Fruit fly (Drosophila melanogaster) whole organism, embryonic: ENCODE results near the gene CG1896.

ENCODE experiments used
- Adf1 ChIP-seq: fragments of 200-800 bp; sonication (Bioruptor generic); IDR thresholded peaks from 2 replicates; pipeline ENCODE4 v1.3.6; 2022; ENCODE audit warnings: missing biosample characterization, missing genetic modification characterization
- Antp ChIP-seq: fragments of 200-800 bp; sonication (Bioruptor generic); optimal IDR thresholded peaks from 3 replicates; lab custom pipeline; 2016; ENCODE audit warnings: missing biosample characterization, missing genetic modification characterization
- Asciz ChIP-seq: fragments of 200-800 bp; sonication (Bioruptor generic); optimal IDR thresholded peaks from 2 replicates; lab custom pipeline; 2017; ENCODE audit warnings: missing biosample characterization, mild to moderate bottlenecking, missing genetic modification characterization, missing genetic modification reagents
- B-H1 ChIP-seq: fragments of 200-800 bp; sonication (Bioruptor generic); IDR thresholded peaks from 3 replicates; pipeline ENCODE4 v1.3.6; 2022; ENCODE audit warnings: missing biosample characterization, missing genetic modification characterization
- B-H2 ChIP-seq: fragments of 200-800 bp; sonication (Bioruptor generic); optimal IDR thresholded peaks from 2 replicates; lab custom pipeline; 2018; ENCODE audit warnings: missing biosample characterization, mild to moderate bottlenecking, missing genetic modification characterization
- CG10274 ChIP-seq: fragments of 200-800 bp; sonication (Bioruptor generic); optimal IDR thresholded peaks from 3 replicates; lab custom pipeline; 2017; ENCODE audit warnings: missing biosample characterization, mild to moderate bottlenecking, missing genetic modification characterization
- CG11093 ChIP-seq: fragments of 200-800 bp; sonication (Bioruptor generic); IDR thresholded peaks from 3 replicates; pipeline ENCODE4 v1.3.6; 2022; ENCODE audit warnings: missing biosample characterization, missing genetic modification characterization
- CG12071 ChIP-seq: fragments of 200-800 bp; sonication (Bioruptor generic); optimal IDR thresholded peaks from 3 replicates; lab custom pipeline; 2018; ENCODE audit warnings: missing biosample characterization, mild to moderate bottlenecking, missing genetic modification characterization
- CG13624 ChIP-seq: fragments of 200-800 bp; sonication (Bioruptor generic); optimal IDR thresholded peaks from 2 replicates; lab custom pipeline; 2016; ENCODE audit warnings: missing biosample characterization, missing genetic modification characterization
- CG14710 ChIP-seq: fragments of 200-800 bp; sonication (Bioruptor generic); optimal IDR thresholded peaks from 3 replicates; lab custom pipeline; 2019; ENCODE audit warnings: missing biosample characterization, mild to moderate bottlenecking, missing genetic modification characterization, moderate library complexity
- CG1602 ChIP-seq: fragments of 200-800 bp; sonication (Bioruptor generic); optimal IDR thresholded peaks from 3 replicates; lab custom pipeline; 2016; ENCODE audit warnings: missing biosample characterization, missing genetic modification characterization
- CG17612 ChIP-seq: fragments of 200-800 bp; sonication (Bioruptor generic); IDR thresholded peaks from 2 replicates; pipeline ENCODE4 v1.3.6; 2022; ENCODE audit warnings: missing biosample characterization, missing genetic modification characterization
- CG18262 ChIP-seq: fragments of 200-800 bp; optimal IDR thresholded peaks from 3 replicates; lab custom pipeline; 2019; ENCODE audit warnings: missing biosample characterization, mild to moderate bottlenecking, missing genetic modification characterization, moderate library complexity
- CG18476 ChIP-seq: fragments of 200-800 bp; sonication (Bioruptor generic); optimal IDR thresholded peaks from 2 replicates; lab custom pipeline; 2016; ENCODE audit warnings: missing biosample characterization, mild to moderate bottlenecking, missing genetic modification characterization
- CG18619 ChIP-seq: fragments of 200-800 bp; sonication (Bioruptor generic); optimal IDR thresholded peaks from 3 replicates; lab custom pipeline; 2017; ENCODE audit warnings: missing biosample characterization, mild to moderate bottlenecking, missing genetic modification characterization
- CG18764 ChIP-seq: fragments of 200-800 bp; sonication (Bioruptor generic); optimal IDR thresholded peaks from 3 replicates; lab custom pipeline; 2016; ENCODE audit warnings: missing biosample characterization, missing genetic modification characterization
- CG2889 ChIP-seq: fragments of 200-800 bp; sonication (Bioruptor generic); IDR thresholded peaks from 3 replicates; pipeline ENCODE4 v1.3.6; 2022; ENCODE audit warnings: missing biosample characterization, missing genetic modification characterization
- CG3065 ChIP-seq: fragments of 200-800 bp; sonication (Bioruptor generic); optimal IDR thresholded peaks from 2 replicates; lab custom pipeline; 2016; ENCODE audit warnings: missing biosample characterization, missing genetic modification characterization
- CG3407 ChIP-seq: fragments of 200-800 bp; sonication (Bioruptor generic); optimal IDR thresholded peaks from 2 replicates; lab custom pipeline; 2018; ENCODE audit warnings: missing biosample characterization, mild to moderate bottlenecking, missing genetic modification characterization
- CG43689 ChIP-seq: fragments of 200-800 bp; sonication (Bioruptor generic); IDR thresholded peaks from 2 replicates; pipeline ENCODE4 v1.3.6; 2022; ENCODE audit warnings: missing biosample characterization, missing genetic modification characterization
- CG6854 ChIP-seq: fragments of 200-800 bp; sonication (Bioruptor generic); optimal IDR thresholded peaks from 3 replicates; lab custom pipeline; 2017; ENCODE audit warnings: missing biosample characterization, mild to moderate bottlenecking, missing genetic modification characterization
- CG8478 ChIP-seq: fragments of >200 bp; optimal IDR thresholded peaks from 2 replicates; lab custom pipeline; 2018
- Dek ChIP-seq: fragments of 200-800 bp; sonication (Bioruptor generic); optimal IDR thresholded peaks from 3 replicates; lab custom pipeline; 2019; ENCODE audit warnings: missing biosample characterization, mild to moderate bottlenecking, missing genetic modification characterization, moderate library complexity
- Dip3 ChIP-seq: fragments of 200-800 bp; sonication (Bioruptor generic); optimal IDR thresholded peaks from 3 replicates; lab custom pipeline; 2016; ENCODE audit warnings: missing biosample characterization, missing genetic modification characterization
- Fer3 ChIP-seq: fragments of 200-800 bp; sonication (Bioruptor generic); optimal IDR thresholded peaks from 2 replicates; lab custom pipeline; 2018; ENCODE audit warnings: missing biosample characterization, mild to moderate bottlenecking, missing genetic modification characterization, moderate library complexity
- Gsc ChIP-seq: fragments of 200-800 bp; sonication (Bioruptor generic); IDR thresholded peaks from 2 replicates; pipeline ENCODE4 v1.3.6; 2022; ENCODE audit warnings: missing biosample characterization, missing genetic modification characterization
- HLH3B ChIP-seq: fragments of 200-800 bp; sonication (Bioruptor generic); IDR thresholded peaks from 2 replicates; pipeline ENCODE4 v1.3.6; 2022; ENCODE audit warnings: missing biosample characterization, missing genetic modification characterization
- HLHmδ ChIP-seq: fragments of 200-800 bp; sonication (Bioruptor generic); optimal IDR thresholded peaks from 2 replicates; lab custom pipeline; 2018; ENCODE audit warnings: missing biosample characterization, mild to moderate bottlenecking, missing genetic modification characterization, moderate library complexity
- Hand ChIP-seq: fragments of 200-800 bp; sonication (Bioruptor generic); optimal IDR thresholded peaks from 2 replicates; lab custom pipeline; 2017; ENCODE audit warnings: mild to moderate bottlenecking, missing biosample characterization, missing genetic modification reagents, missing genetic modification characterization
- Hey ChIP-seq: fragments of 200-800 bp; sonication (Bioruptor generic); optimal IDR thresholded peaks from 3 replicates; lab custom pipeline; 2018; ENCODE audit warnings: missing biosample characterization, mild to moderate bottlenecking, missing genetic modification characterization
- Hr39 ChIP-seq: fragments of >200 bp; optimal IDR thresholded peaks from 2 replicates; lab custom pipeline; 2017
- Hsf ChIP-seq: fragments of 200-800 bp; sonication (Bioruptor generic); optimal IDR thresholded peaks from 3 replicates; lab custom pipeline; 2016; ENCODE audit warnings: missing biosample characterization, missing genetic modification characterization
- Lim3 ChIP-seq: fragments of 200-800 bp; sonication (Bioruptor generic); IDR thresholded peaks from 2 replicates; pipeline ENCODE4 v1.3.6; 2022; ENCODE audit warnings: missing biosample characterization, missing genetic modification characterization
- Poxn ChIP-seq: fragments of 200-800 bp; sonication (Bioruptor generic); IDR thresholded peaks from 2 replicates; pipeline ENCODE4 v1.3.6; 2022; ENCODE audit warnings: missing biosample characterization, missing genetic modification characterization
- Usf ChIP-seq: fragments of 200-800 bp; sonication (Bioruptor generic); optimal IDR thresholded peaks from 2 replicates; lab custom pipeline; 2017; ENCODE audit warnings: missing genotype, missing biosample characterization, missing genetic modification characterization
- ab ChIP-seq: fragments of 200-800 bp; sonication (Bioruptor generic); optimal IDR thresholded peaks from 2 replicates; lab custom pipeline; 2016; ENCODE audit warnings: missing biosample characterization, missing genetic modification characterization
- corto ChIP-seq: fragments of 200-800 bp; sonication (Bioruptor generic); optimal IDR thresholded peaks from 2 replicates; lab custom pipeline; 2016; ENCODE audit warnings: missing biosample characterization, mild to moderate bottlenecking, missing genetic modification characterization, moderate library complexity
- croc ChIP-seq: fragments of 200-800 bp; sonication (Bioruptor generic); conservative IDR thresholded peaks from 3 replicates; pipeline ENCODE4 v1.3.6; 2022; ENCODE audit warnings: missing biosample characterization, missing genetic modification characterization
- cwo ChIP-seq: fragments of 200-800 bp; sonication (Bioruptor generic); optimal IDR thresholded peaks from 3 replicates; lab custom pipeline; 2017; ENCODE audit warnings: missing biosample characterization, missing genetic modification characterization, mild to moderate bottlenecking, moderate library complexity, missing genetic modification reagents
- dati ChIP-seq: fragments of 200-800 bp; sonication (Bioruptor generic); IDR thresholded peaks from 2 replicates; pipeline ENCODE4 v1.3.6; 2022; ENCODE audit warnings: missing biosample characterization, missing genetic modification characterization
- fd102C ChIP-seq: fragments of 200-800 bp; sonication (Bioruptor generic); optimal IDR thresholded peaks from 2 replicates; lab custom pipeline; 2018; ENCODE audit warnings: missing biosample characterization, mild to moderate bottlenecking, missing genetic modification characterization, moderate library complexity
- ftz-f1 ChIP-seq: fragments of 200-800 bp; sonication (Bioruptor generic); optimal IDR thresholded peaks from 2 replicates; lab custom pipeline; 2016; ENCODE audit warnings: missing biosample characterization, missing genetic modification characterization
- gce ChIP-seq: fragments of 200-800 bp; sonication (Bioruptor generic); IDR thresholded peaks from 3 replicates; pipeline ENCODE4 v1.3.6; 2022; ENCODE audit warnings: missing biosample characterization, missing genetic modification characterization
- lab ChIP-seq: fragments of 200-800 bp; sonication (Bioruptor generic); optimal IDR thresholded peaks from 3 replicates; lab custom pipeline; 2017; ENCODE audit warnings: missing biosample characterization, missing genetic modification characterization, mild to moderate bottlenecking, moderate library complexity, missing genetic modification reagents
- nom ChIP-seq: fragments of 200-800 bp; sonication (Bioruptor generic); optimal IDR thresholded peaks from 2 replicates; lab custom pipeline; 2017; ENCODE audit warnings: missing biosample characterization, missing genetic modification characterization, mild to moderate bottlenecking, moderate library complexity, missing genetic modification reagents
- pb ChIP-seq: fragments of 200-800 bp; sonication (Bioruptor generic); optimal IDR thresholded peaks from 3 replicates; lab custom pipeline; 2016; ENCODE audit warnings: missing biosample characterization, missing genetic modification characterization
- pros ChIP-seq: fragments of 200-800 bp; sonication (Bioruptor generic); optimal IDR thresholded peaks from 3 replicates; lab custom pipeline; 2019; ENCODE audit warnings: missing biosample characterization, mild to moderate bottlenecking, missing genetic modification characterization, moderate library complexity
- repo ChIP-seq: fragments of 200-800 bp; sonication (Bioruptor generic); optimal IDR thresholded peaks from 2 replicates; lab custom pipeline; 2016; ENCODE audit warnings: missing biosample characterization, missing genetic modification characterization
- slou ChIP-seq: fragments of 200-800 bp; sonication (Bioruptor generic); optimal IDR thresholded peaks from 3 replicates; lab custom pipeline; 2016; ENCODE audit warnings: missing biosample characterization, missing genetic modification characterization
- tup ChIP-seq: fragments of 200-800 bp; sonication (Bioruptor generic); optimal IDR thresholded peaks from 2 replicates; lab custom pipeline; 2016; ENCODE audit warnings: missing biosample characterization, mild to moderate bottlenecking, missing genetic modification characterization, moderate library complexity
- twi ChIP-seq: fragments of 200-800 bp; optimal IDR thresholded peaks from 2 replicates; lab custom pipeline; 2019; ENCODE audit warnings: missing biosample characterization, mild to moderate bottlenecking, missing genetic modification characterization, moderate library complexity

CG1896 gene

dm6 chr3R:31793664-31794417, 49.8 kb downstream of the CG1896 start, which contains the start of the genes Mccc1 and Acf (continued):
- TF ChIP-seq fd102C (GFP tag; lab: Kevin White, UChicago), result no peak
- TF ChIP-seq Hsf (GFP tag; lab: Kevin White, UChicago), result peak; percentile 30
- TF ChIP-seq Poxn, result no peak
- TF ChIP-seq Adf1 (GFP tag; lab: Robert Waterston, UW), result no peak; the same call in 1 of the 2 replicates
- TF ChIP-seq CG8478 (lab: Kevin White, UChicago), result no peak
- no peak for TF ChIP-seq dati (GFP tag; lab: Robert Waterston, UW)
- TF ChIP-seq CG3065 (GFP tag; lab: Kevin White, UChicago), result no peak
- no peak for TF ChIP-seq Usf (GFP tag; lab: Kevin White, UChicago)
- no peak for TF ChIP-seq nom (GFP tag; lab: Kevin White, UChicago)
- TF ChIP-seq CG18619 (GFP tag; lab: Kevin White, UChicago), result no peak
- TF ChIP-seq Gsc (GFP tag; lab: Robert Waterston, UW), result no peak
- no peak for TF ChIP-seq CG12071 (GFP tag; lab: Kevin White, UChicago)
- peak; percentile 60 for TF ChIP-seq CG14710
- TF ChIP-seq CG1602 (GFP tag; lab: Kevin White, UChicago), result peak; percentile 17
- TF ChIP-seq corto (GFP tag; lab: Kevin White, UChicago), result no peak
- no peak for TF ChIP-seq Fer3
- no peak for TF ChIP-seq Hand (GFP tag; lab: Kevin White, UChicago)
- TF ChIP-seq slou (GFP tag; lab: Kevin White, UChicago), result no peak
- no peak for TF ChIP-seq CG18764
- TF ChIP-seq cwo (GFP tag; lab: Kevin White, UChicago), result no peak
- TF ChIP-seq CG43689, result no peak
- TF ChIP-seq tup (GFP tag; lab: Kevin White, UChicago), result no peak
- TF ChIP-seq Dek (tag; lab: Kevin White, UChicago), result no peak
- TF ChIP-seq Dip3 (GFP tag; lab: Kevin White, UChicago), result peak; percentile 26
- TF ChIP-seq gce (GFP tag; lab: Robert Waterston, UW), result no peak
- TF ChIP-seq ftz-f1 (GFP tag; lab: Kevin White, UChicago), result peak; percentile 4
- no peak for TF ChIP-seq B-H2 (GFP tag; lab: Kevin White, UChicago)
- no peak for TF ChIP-seq CG17612
- no peak for TF ChIP-seq HLH3B (GFP tag; lab: Robert Waterston, UW)
- no peak for TF ChIP-seq lab
- no peak for TF ChIP-seq CG6854 (GFP tag; lab: Kevin White, UChicago)
- TF ChIP-seq pros (GFP tag; lab: Kevin White, UChicago), result no peak
- TF ChIP-seq CG10274 (GFP tag; lab: Kevin White, UChicago), result no peak
- TF ChIP-seq CG11093, result no peak
- no peak for TF ChIP-seq Hey (tag; lab: Kevin White, UChicago)
- no peak for TF ChIP-seq ab (GFP tag; lab: Kevin White, UChicago)
- TF ChIP-seq Asciz (GFP tag; lab: Kevin White, UChicago), result no peak
- TF ChIP-seq Antp (GFP tag; lab: Kevin White, UChicago), result peak; percentile 37
- TF ChIP-seq croc (GFP tag; lab: Robert Waterston, UW), result no peak
- TF ChIP-seq Hr39 (lab: Kevin White, UChicago), result no peak
- no peak for TF ChIP-seq repo (GFP tag; lab: Kevin White, UChicago)
- no peak for TF ChIP-seq twi (tag; lab: Kevin White, UChicago)
- TF ChIP-seq B-H1 (GFP tag; lab: Robert Waterston, UW), result no peak
- TF ChIP-seq CG18476, result peak; percentile 59
- TF ChIP-seq CG2889 (GFP tag; lab: Robert Waterston, UW), result no peak
- peak; percentile 10 for TF ChIP-seq CG13624 (GFP tag; lab: Kevin White, UChicago)
- TF ChIP-seq Lim3 (GFP tag; lab: Robert Waterston, UW), result no peak
- no peak for TF ChIP-seq pb (GFP tag; lab: Kevin White, UChicago)
- no peak for TF ChIP-seq HLHmδ (GFP tag; lab: Kevin White, UChicago)
- TF ChIP-seq CG18262 (tag; lab: Kevin White, UChicago), result no peak
- no peak for TF ChIP-seq CG3407 (GFP tag; lab: Kevin White, UChicago)
